Fruit fly (Drosophila melanogaster): Measurements from ENCODE around the gene exex.

The exex gene

dm6 chr3L:7911765-7912556 lies 36.0 kb upstream of the exex start, which contains the start of the genes pbl and CG8281 (continued):
- TF ChIP-seq CG16815 (GFP tag; optimal IDR thresholded peaks at IDR 0.05): no peak
- 0 out of 2 replicates have a peak, but pooled peaks have one; percentile 35 for TF ChIP-seq sens-2 (GFP tag; IDR thresholded peaks at IDR 0.05)
- TF ChIP-seq CG4707 (GFP tag; optimal IDR thresholded peaks at IDR 0.05): no peak
- TF ChIP-seq tna (GFP tag; IDR thresholded peaks at IDR 0.05; ENCODE audit: partially characterized antibody): peak; percentile 67
- TF ChIP-seq PHDP (tag; optimal IDR thresholded peaks at IDR 0.05): peak; percentile 66
- TF ChIP-seq Dref (GFP tag; IDR thresholded peaks at IDR 0.05): peak; percentile 89
- TF ChIP-seq Dfd (GFP tag; optimal IDR thresholded peaks at IDR 0.05): no peak
- TF ChIP-seq inv (GFP tag; IDR thresholded peaks at IDR 0.05; ENCODE audit: partially characterized antibody): peak; percentile 73
- TF ChIP-seq CG13894 (tag; optimal IDR thresholded peaks at IDR 0.05): peak; percentile 54
- TF ChIP-seq crol (GFP tag; IDR thresholded peaks at IDR 0.05): no peak
- peak; percentile 89 for TF ChIP-seq lov (optimal IDR thresholded peaks at IDR 0.05)
- 0 out of 3 replicates have a peak, but pooled peaks have one; percentile 12 for TF ChIP-seq lov (GFP tag; IDR thresholded peaks at IDR 0.05)
- peak; percentile 25 for TF ChIP-seq cato (GFP tag; optimal IDR thresholded peaks at IDR 0.05; ENCODE audit: borderline replicate concordance)
- TF ChIP-seq CG9817 (tag; optimal IDR thresholded peaks at IDR 0.05): peak; percentile 53
- TF ChIP-seq tup (GFP tag; optimal IDR thresholded peaks at IDR 0.05): no peak
- peak; percentile 32 for TF ChIP-seq CG1647 (GFP tag; optimal IDR thresholded peaks at IDR 0.05)
- peak; percentile 63 for TF ChIP-seq CG17186 (GFP tag; optimal IDR thresholded peaks at IDR 0.05)
- TF ChIP-seq chinmo (GFP tag; IDR thresholded peaks at IDR 0.05; ENCODE audit: partially characterized antibody): 0 out of 4 replicates have a peak, but pooled peaks have one; percentile 59
- TF ChIP-seq CG1602 (GFP tag; optimal IDR thresholded peaks at IDR 0.05): peak; percentile 2
- TF ChIP-seq CG6654 (GFP tag; optimal IDR thresholded peaks at IDR 0.05): no peak
- TF ChIP-seq CG15073 (GFP tag; optimal IDR thresholded peaks at IDR 0.05): no peak
- peak; percentile 21 for TF ChIP-seq NK7.1 (GFP tag; optimal IDR thresholded peaks at IDR 0.05)
- no peak for TF ChIP-seq CG7987 (GFP tag; optimal IDR thresholded peaks at IDR 0.05)
- TF ChIP-seq ftz-f1 (GFP tag; optimal IDR thresholded peaks at IDR 0.05): no peak
- TF ChIP-seq gsb-n (tag; optimal IDR thresholded peaks at IDR 0.05): no peak
- no peak for TF ChIP-seq CG6254 (GFP tag; optimal IDR thresholded peaks at IDR 0.05)
- no peak for TF ChIP-seq oc (tag; optimal IDR thresholded peaks at IDR 0.05)
- TF ChIP-seq ci (GFP tag; IDR thresholded peaks at IDR 0.05): peak; percentile 70; the same call in 1 of the 3 replicates
- TF ChIP-seq C15 (GFP tag; IDR thresholded peaks at IDR 0.05): no peak
- no peak for TF ChIP-seq kni (GFP tag; optimal IDR thresholded peaks at IDR 0.05)
- peak; percentile 20 for TF ChIP-seq CG3995 (GFP tag; optimal IDR thresholded peaks at IDR 0.05)
- TF ChIP-seq ap (GFP tag; IDR thresholded peaks at IDR 0.05): no peak
- peak; percentile 20 for TF ChIP-seq CG10543 (GFP tag; optimal IDR thresholded peaks at IDR 0.05)
- peak; percentile 78 for TF ChIP-seq Bgb (GFP tag; IDR thresholded peaks at IDR 0.05; ENCODE audit: partially characterized antibody)
- peak; percentile 71 for TF ChIP-seq CG13775 (GFP tag; optimal IDR thresholded peaks at IDR 0.05)
- peak; percentile 76 for TF ChIP-seq row (GFP tag; IDR thresholded peaks at IDR 0.05)
- TF ChIP-seq Camta (GFP tag; optimal IDR thresholded peaks at IDR 0.05): peak; percentile 24
- peak; percentile 44 for TF ChIP-seq dmrt11E (tag; optimal IDR thresholded peaks at IDR 0.05)
- TF ChIP-seq CG17359 (tag; optimal IDR thresholded peaks at IDR 0.05): peak; percentile 59
- peak; percentile 8 for TF ChIP-seq Bdp1 (GFP tag; optimal IDR thresholded peaks at IDR 0.05)
- TF ChIP-seq Awh (GFP tag; IDR thresholded peaks at IDR 0.05): 0 out of 2 replicates have a peak, but pooled peaks have one; percentile 10
- TF ChIP-seq sob (GFP tag; IDR thresholded peaks at IDR 0.05): no peak; the same call in 1 of the 2 replicates
- TF ChIP-seq Doc2 (GFP tag; IDR thresholded peaks at IDR 0.05): no peak
- TF ChIP-seq nerfin-1 (tag; optimal IDR thresholded peaks at IDR 0.05): peak; percentile 8
- peak; percentile 63 for TF ChIP-seq CG10267 (tag; optimal IDR thresholded peaks at IDR 0.05)
- no peak for TF ChIP-seq sima (GFP tag; optimal IDR thresholded peaks at IDR 0.05)
- no peak for TF ChIP-seq psq (GFP tag; optimal IDR thresholded peaks at IDR 0.05)
- peak; percentile 61 for TF ChIP-seq Neu2 (GFP tag; optimal IDR thresholded peaks at IDR 0.05; ENCODE audit: borderline replicate concordance)

Data from whole organism, embryonic.